Fruit fly (Drosophila melanogaster) whole organism, adult: Measurements from ENCODE around the gene CG33764.

Experiments
- CG14711 ChIP-seq: fragments of 200-800 bp; sonication (Bioruptor generic); optimal IDR thresholded peaks from 2 replicates; lab custom pipeline; 2018; ENCODE audit warnings: missing biosample characterization, mild to moderate bottlenecking, missing genetic modification characterization, moderate library complexity
- CG7101 ChIP-seq: fragments of 200-800 bp; sonication (Bioruptor generic); optimal IDR thresholded peaks from 2 replicates; lab custom pipeline; 2018; ENCODE audit warnings: missing biosample characterization, mild to moderate bottlenecking, missing genetic modification characterization, moderate library complexity
- Clk ChIP-seq: fragments of 200-800 bp; sonication (Bioruptor generic); optimal IDR thresholded peaks from 2 replicates; lab custom pipeline; 2017; ENCODE audit warnings: missing biosample characterization, missing genetic modification characterization
- Hr96 ChIP-seq: fragments of 200-800 bp; sonication (Bioruptor generic); optimal IDR thresholded peaks from 2 replicates; lab custom pipeline; 2016; ENCODE audit warnings: missing biosample characterization, missing genetic modification characterization
- Mnt ChIP-seq: fragments of 200-800 bp; sonication (Bioruptor generic); optimal IDR thresholded peaks from 2 replicates; lab custom pipeline; 2016; ENCODE audit warnings: missing biosample characterization, mild to moderate bottlenecking, missing genetic modification characterization
- bab1 ChIP-seq: fragments of 200-800 bp; sonication (Bioruptor generic); optimal IDR thresholded peaks from 3 replicates; lab custom pipeline; 2019; ENCODE audit warnings: missing biosample characterization, mild to moderate bottlenecking, missing genetic modification characterization, moderate library complexity
- cic ChIP-seq: fragments of 200-800 bp; sonication (Bioruptor generic); optimal IDR thresholded peaks from 2 replicates; lab custom pipeline; 2017; ENCODE audit warnings: missing biosample characterization, mild to moderate bottlenecking, missing genetic modification characterization, moderate library complexity
- kay ChIP-seq: fragments of 200-800 bp; sonication (Bioruptor generic); peaks from one replicate; lab custom pipeline; 2016; ENCODE audit warnings: missing biosample characterization, missing genetic modification characterization, borderline replicate concordance
- ovo ChIP-seq: fragments of 200-800 bp; sonication (Bioruptor generic); optimal IDR thresholded peaks from 2 replicates; lab custom pipeline; 2016; ENCODE audit warnings: missing biosample characterization, missing genetic modification characterization
- pad ChIP-seq: fragments of 200-800 bp; sonication (Bioruptor generic); optimal IDR thresholded peaks from 3 replicates; lab custom pipeline; 2017; ENCODE audit warnings: missing biosample characterization, missing genetic modification characterization, mild to moderate bottlenecking, moderate library complexity, missing genetic modification reagents
- toe ChIP-seq: fragments of 200-800 bp; sonication (Bioruptor generic); optimal IDR thresholded peaks from 2 replicates; lab custom pipeline; 2016; ENCODE audit warnings: missing biosample characterization, missing genetic modification characterization

DNA sequence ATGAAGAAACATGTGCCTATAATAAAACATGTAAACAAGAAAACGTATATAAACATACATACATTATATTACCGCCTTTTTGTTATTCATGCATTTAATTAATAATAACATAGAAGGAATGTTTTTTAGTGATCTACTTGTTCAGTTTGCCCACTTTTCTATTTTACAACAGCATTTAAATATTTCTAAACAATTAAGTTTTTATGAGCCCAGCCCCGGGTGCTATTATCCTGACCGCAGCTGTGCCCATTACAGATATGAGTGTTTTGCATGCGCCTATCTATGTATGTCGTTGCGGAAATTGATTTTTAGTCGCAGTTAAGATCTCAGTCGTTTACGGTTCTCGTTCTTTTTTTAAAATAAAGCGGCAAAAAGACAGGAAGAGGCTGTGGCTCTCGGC is 2.3 kb downstream of the CG33764 start:
- TF ChIP-seq pad: no peak
- TF ChIP-seq CG7101 (tag; lab: Kevin White, UChicago): no peak
- no peak for TF ChIP-seq Mnt (GFP tag; lab: Kevin White, UChicago)
- TF ChIP-seq kay (GFP tag; lab: Kevin White, UChicago): no peak
- TF ChIP-seq CG14711 (tag; lab: Kevin White, UChicago): no peak
- TF ChIP-seq toe: no peak
- no peak for TF ChIP-seq Clk (GFP tag; lab: Kevin White, UChicago)
- TF ChIP-seq cic (GFP tag; lab: Kevin White, UChicago): no peak
- TF ChIP-seq Hr96 (GFP tag; lab: Kevin White, UChicago): no peak
- no peak for TF ChIP-seq bab1
- no peak for TF ChIP-seq ovo (GFP tag; lab: Kevin White, UChicago)
